Worm (Caenorhabditis elegans) whole organism, mixed stage, embryonic: ENCODE measurements around the gene npr-5.
A peak's percentile ranks its signal among the peaks of the same experiment; 100 is the strongest.

ENCODE experiments used
- M03D4.4 ChIP-seq: sonication (generic microtip); optimal IDR thresholded peaks from 2 replicates; lab custom pipeline; 2017; ENCODE audit warnings: mild to moderate bottlenecking, missing genetic modification characterization, missing compliant biosample characterization
- bed-3 ChIP-seq: fragments of 200-800 bp; sonication (Bioruptor generic); optimal IDR thresholded peaks from 3 replicates; lab custom pipeline; 2018; ENCODE audit warnings: mild to moderate bottlenecking, missing genetic modification characterization, moderate library complexity, missing compliant biosample characterization
- blmp-1 ChIP-seq: fragments of 150-350 bp; optimal IDR thresholded peaks from 2 replicates; lab custom pipeline; 2014; ENCODE audit warnings: missing biosample characterization, missing genetic modification characterization
- ceh-39 ChIP-seq: fragments of 150-350 bp; optimal IDR thresholded peaks from 2 replicates; lab custom pipeline; 2014; ENCODE audit warnings: missing biosample characterization, missing genetic modification characterization
- ceh-43 ChIP-seq: fragments of 200-800 bp; sonication (Bioruptor generic); optimal IDR thresholded peaks from 2 replicates; lab custom pipeline; 2018; ENCODE audit warnings: mild to moderate bottlenecking, missing genetic modification characterization, moderate library complexity, missing compliant biosample characterization
- ceh-83 ChIP-seq: fragments of 200-800 bp; sonication (Bioruptor generic); optimal IDR thresholded peaks from 2 replicates; lab custom pipeline; 2018; ENCODE audit warnings: mild to moderate bottlenecking, missing genetic modification characterization, missing compliant biosample characterization
- ces-1 ChIP-seq: fragments of 150-350 bp; optimal IDR thresholded peaks from 2 replicates; lab custom pipeline; 2014; ENCODE audit warnings: missing biosample characterization, missing genetic modification reagents, missing genetic modification characterization
- cnd-1 ChIP-seq: fragments of 200-800 bp; sonication (Bioruptor generic); optimal IDR thresholded peaks from 2 replicates; lab custom pipeline; 2018; ENCODE audit warnings: mild to moderate bottlenecking, missing genetic modification characterization, missing compliant biosample characterization
- drap-1 ChIP-seq: fragments of 200-800 bp; sonication (Bioruptor generic); optimal IDR thresholded peaks from 3 replicates; lab custom pipeline; 2018; ENCODE audit warnings: mild to moderate bottlenecking, missing genetic modification characterization, missing compliant biosample characterization
- elt-1 ChIP-seq: sonication (generic microtip); optimal IDR thresholded peaks from 2 replicates; lab custom pipeline; 2017; ENCODE audit warnings: missing genetic modification characterization, mild to moderate bottlenecking, missing compliant biosample characterization, antibody characterized with exemption, moderate library complexity, borderline replicate concordance; ENCODE audit not compliant: insufficient read depth
- elt-3 ChIP-seq: fragments of 150-350 bp; optimal IDR thresholded peaks from 2 replicates; lab custom pipeline; 2014; ENCODE audit warnings: missing biosample characterization, missing genetic modification characterization
- flh-1 ChIP-seq: fragments of 200-800 bp; sonication (Bioruptor generic); optimal IDR thresholded peaks from 2 replicates; lab custom pipeline; 2018; ENCODE audit warnings: mild to moderate bottlenecking, missing genetic modification characterization, moderate library complexity, missing compliant biosample characterization
- ham-2 ChIP-seq: fragments of 200-800 bp; sonication (Bioruptor generic); optimal IDR thresholded peaks from 2 replicates; lab custom pipeline; 2018; ENCODE audit warnings: mild to moderate bottlenecking, missing genetic modification characterization, missing compliant biosample characterization
- hlh-1 ChIP-seq: fragments of 150-350 bp; optimal IDR thresholded peaks from 2 replicates; lab custom pipeline; 2014; ENCODE audit warnings: missing biosample characterization, missing genetic modification reagents, missing genetic modification characterization
- lin-13 ChIP-seq: fragments of 150-350 bp; optimal IDR thresholded peaks from 2 replicates; lab custom pipeline; 2014; ENCODE audit warnings: missing biosample characterization, missing genetic modification characterization
- lin-32 ChIP-seq: fragments of 200-800 bp; sonication (Bioruptor generic); optimal IDR thresholded peaks from 2 replicates; lab custom pipeline; 2018; ENCODE audit warnings: mild to moderate bottlenecking, missing genetic modification characterization, missing compliant biosample characterization
- lsy-2 ChIP-seq: fragments of 150-350 bp; optimal IDR thresholded peaks from 2 replicates; lab custom pipeline; 2014; ENCODE audit warnings: missing biosample characterization, missing genetic modification characterization
- mab-5 ChIP-seq: fragments of 150-350 bp; optimal IDR thresholded peaks from 2 replicates; lab custom pipeline; 2014; ENCODE audit warnings: missing biosample characterization, missing genetic modification characterization
- mls-2 ChIP-seq: sonication (generic microtip); optimal IDR thresholded peaks from 2 replicates; lab custom pipeline; 2016; ENCODE audit warnings: mild to moderate bottlenecking, missing genetic modification characterization, moderate library complexity, missing compliant biosample characterization
- nhr-12 ChIP-seq: fragments of 150-350 bp; optimal IDR thresholded peaks from 2 replicates; lab custom pipeline; 2014; ENCODE audit warnings: missing biosample characterization, missing genetic modification characterization
- nhr-2 ChIP-seq: fragments of 150-350 bp; optimal IDR thresholded peaks from 2 replicates; lab custom pipeline; 2014; ENCODE audit warnings: missing biosample characterization, missing genetic modification characterization
- nhr-237 ChIP-seq: fragments of 150-350 bp; optimal IDR thresholded peaks from 2 replicates; lab custom pipeline; 2014; ENCODE audit warnings: missing biosample characterization, missing genetic modification characterization
- nhr-28 ChIP-seq: fragments of 150-350 bp; optimal IDR thresholded peaks from 2 replicates; lab custom pipeline; 2014; ENCODE audit warnings: missing biosample characterization, missing genetic modification characterization
- nhr-76 ChIP-seq: sonication (generic microtip); optimal IDR thresholded peaks from 2 replicates; lab custom pipeline; 2017; ENCODE audit warnings: missing biosample characterization, missing genetic modification characterization
- pha-4 ChIP-seq: fragments of 150-350 bp; optimal IDR thresholded peaks from 2 replicates; lab custom pipeline; 2018; ENCODE audit warnings: missing biosample characterization, missing genetic modification reagents, missing genetic modification characterization
- sem-2 ChIP-seq: fragments of 200-800 bp; sonication (Bioruptor generic); optimal IDR thresholded peaks from 2 replicates; lab custom pipeline; 2018; ENCODE audit warnings: mild to moderate bottlenecking, missing genetic modification characterization, missing compliant biosample characterization
- snpc-4 ChIP-seq: fragments of 150-350 bp; optimal IDR thresholded peaks from 2 replicates; lab custom pipeline; 2014; ENCODE audit warnings: missing biosample characterization, missing genetic modification characterization
- sptf-1 ChIP-seq: sonication (generic microtip); optimal IDR thresholded peaks from 2 replicates; lab custom pipeline; 2017; ENCODE audit warnings: mild to moderate bottlenecking, missing genetic modification characterization, moderate library complexity, missing compliant biosample characterization
- tbx-8 ChIP-seq: fragments of 200-800 bp; sonication (Bioruptor generic); optimal IDR thresholded peaks from 2 replicates; lab custom pipeline; 2018; ENCODE audit warnings: mild to moderate bottlenecking, missing genetic modification characterization, moderate library complexity, missing compliant biosample characterization
- unc-120 ChIP-seq: sonication (generic microtip); optimal IDR thresholded peaks from 2 replicates; lab custom pipeline; 2017; ENCODE audit warnings: missing genetic modification characterization, missing compliant biosample characterization; ENCODE audit not compliant: poor library complexity, severe bottlenecking
- unc-39 ChIP-seq: fragments of 150-350 bp; optimal IDR thresholded peaks from 2 replicates; lab custom pipeline; 2014; ENCODE audit warnings: missing biosample characterization, missing genetic modification characterization
- unc-62 ChIP-seq: fragments of 150-350 bp; optimal IDR thresholded peaks from 2 replicates; lab custom pipeline; 2014; ENCODE audit warnings: missing biosample characterization, missing genetic modification reagents, missing genetic modification characterization
- zip-8 ChIP-seq: fragments of 150-350 bp; optimal IDR thresholded peaks from 2 replicates; lab custom pipeline; 2014; ENCODE audit warnings: missing biosample characterization, missing genetic modification characterization
- ztf-11 ChIP-seq: fragments of 150-350 bp; optimal IDR thresholded peaks from 2 replicates; lab custom pipeline; 2014; ENCODE audit warnings: missing biosample characterization, missing genetic modification characterization

npr-5 gene

ce11 chrV:281616-282015 lies at the start of gene npr-5:
TSS of gene npr-5 (minus strand) at chrV:281716.
- no peak for TF ChIP-seq nhr-2 (tag; lab: Kevin White, UChicago)
- no peak for TF ChIP-seq ham-2 (GFP tag; lab: Kevin White, UChicago)
- TF ChIP-seq nhr-237 (tag; lab: Kevin White, UChicago): no peak
- TF ChIP-seq snpc-4 (tag; lab: Kevin White, UChicago): no peak
- TF ChIP-seq elt-3 (tag; lab: Kevin White, UChicago): no peak
- no peak for TF ChIP-seq unc-62 (GFP tag; lab: Kevin White, UChicago)
- TF ChIP-seq hlh-1 (tag; lab: Kevin White, UChicago): no peak
- TF ChIP-seq tbx-8 (GFP tag; lab: Kevin White, UChicago): no peak
- TF ChIP-seq mls-2: no peak
- TF ChIP-seq zip-8 (tag; lab: Kevin White, UChicago): no peak
- no peak for TF ChIP-seq unc-39
- no peak for TF ChIP-seq nhr-28 (tag; lab: Kevin White, UChicago)
- no peak for TF ChIP-seq bed-3 (GFP tag; lab: Kevin White, UChicago)
- TF ChIP-seq lsy-2 (tag; lab: Kevin White, UChicago): no peak
- TF ChIP-seq nhr-76 (tag; lab: Kevin White, UChicago): no peak
- TF ChIP-seq M03D4.4 (tag; lab: Kevin White, UChicago): no peak
- no peak for TF ChIP-seq ceh-83 (GFP tag; lab: Kevin White, UChicago)
- TF ChIP-seq unc-120: no peak
- no peak for TF ChIP-seq nhr-12 (tag; lab: Kevin White, UChicago)
- no peak for TF ChIP-seq pha-4

ce11 chrV:331245-331644 lies 49.7 kb upstream of the npr-5 start:
- no peak for TF ChIP-seq ceh-83 (GFP tag; lab: Kevin White, UChicago)
- TF ChIP-seq nhr-237 (tag; lab: Kevin White, UChicago): no peak
- no peak for TF ChIP-seq M03D4.4 (tag; lab: Kevin White, UChicago)
- TF ChIP-seq mls-2: no peak
- TF ChIP-seq sptf-1 (tag; lab: Kevin White, UChicago): no peak
- TF ChIP-seq, all 35 proteins: peak for 0

- TF ChIP-seq snpc-4 (tag; lab: Kevin White, UChicago): no peak
- TF ChIP-seq zip-8 (tag; lab: Kevin White, UChicago): no peak
- TF ChIP-seq hlh-1 (tag; lab: Kevin White, UChicago): no peak
Observed at ce11 chrV:330625-331024, 49.1 kb upstream of the npr-5 start, which contains the start of gene abt-4. TSS of gene abt-4 (minus strand) at chrV:330725.

ce11 chrV:320009-320408 lies 38.5 kb upstream of the npr-5 start:
- TF ChIP-seq nhr-2 (tag; lab: Kevin White, UChicago): no peak
- TF ChIP-seq tbx-8 (GFP tag; lab: Kevin White, UChicago): no peak
- no peak for TF ChIP-seq flh-1
- no peak for TF ChIP-seq ceh-43 (GFP tag; lab: Kevin White, UChicago)
- no peak for TF ChIP-seq ham-2 (GFP tag; lab: Kevin White, UChicago)
- no peak for TF ChIP-seq ceh-83 (GFP tag; lab: Kevin White, UChicago)
- TF ChIP-seq nhr-76 (tag; lab: Kevin White, UChicago): no peak
- no peak for TF ChIP-seq cnd-1
- no peak for TF ChIP-seq lin-13 (tag; lab: Kevin White, UChicago)
- TF ChIP-seq ces-1 (GFP tag; lab: Kevin White, UChicago): no peak
- no peak for TF ChIP-seq bed-3 (GFP tag; lab: Kevin White, UChicago)
- no peak for TF ChIP-seq zip-8 (tag; lab: Kevin White, UChicago)

ce11 chrV:312421-312820 lies 30.9 kb upstream of the npr-5 start, which contains the start of gene nhr-15:
TSS of gene nhr-15 (plus strand) at chrV:312721.
- TF ChIP-seq nhr-28 (tag; lab: Kevin White, UChicago) (no peak), sem-2 (GFP tag; lab: Kevin White, UChicago) (no peak), zip-8 (tag; lab: Kevin White, UChicago) (peak; percentile 77), flh-1 (no peak)

ce11 chrV:311485-312090 lies 30.1 kb upstream of the npr-5 start, which contains the start of gene phf-10:
TSS of gene phf-10 (minus strand) at chrV:311565.
- no peak for TF ChIP-seq hlh-1 (tag; lab: Kevin White, UChicago)
- no peak for TF ChIP-seq nhr-237 (tag; lab: Kevin White, UChicago)
- TF ChIP-seq nhr-2 (tag; lab: Kevin White, UChicago): no peak
- peak; percentile 33 for TF ChIP-seq M03D4.4 (tag; lab: Kevin White, UChicago)
- TF ChIP-seq ceh-83 (GFP tag; lab: Kevin White, UChicago): no peak
- no peak for TF ChIP-seq lin-13 (tag; lab: Kevin White, UChicago)
- TF ChIP-seq unc-120: no peak
- TF ChIP-seq ztf-11: no peak
- no peak for TF ChIP-seq blmp-1 (tag; lab: Kevin White, UChicago)
- peak; percentile 60 for TF ChIP-seq sptf-1 (tag; lab: Kevin White, UChicago)
- TF ChIP-seq elt-3 (tag; lab: Kevin White, UChicago): no peak
- peak; percentile 73 for TF ChIP-seq ceh-43 (GFP tag; lab: Kevin White, UChicago)
- no peak for TF ChIP-seq lin-32 (GFP tag; lab: Kevin White, UChicago)
- no peak for TF ChIP-seq nhr-76 (tag; lab: Kevin White, UChicago)
- no peak for TF ChIP-seq mab-5 (tag; lab: Kevin White, UChicago)
- no peak for TF ChIP-seq nhr-28 (tag; lab: Kevin White, UChicago)
- TF ChIP-seq drap-1 (GFP tag; lab: Kevin White, UChicago): no peak
- TF ChIP-seq lsy-2 (tag; lab: Kevin White, UChicago): no peak
- TF ChIP-seq flh-1: no peak
- TF ChIP-seq bed-3 (GFP tag; lab: Kevin White, UChicago): no peak
- no peak for TF ChIP-seq ham-2 (GFP tag; lab: Kevin White, UChicago)
- no peak for TF ChIP-seq zip-8 (tag; lab: Kevin White, UChicago)
- no peak for TF ChIP-seq ceh-39 (tag; lab: Kevin White, UChicago)
- TF ChIP-seq elt-1 (tag; lab: Kevin White, UChicago): no peak
- TF ChIP-seq tbx-8 (GFP tag; lab: Kevin White, UChicago): no peak
- no peak for TF ChIP-seq cnd-1
- no peak for TF ChIP-seq unc-62 (GFP tag; lab: Kevin White, UChicago)
- TF ChIP-seq snpc-4 (tag; lab: Kevin White, UChicago): no peak
- TF ChIP-seq unc-39: no peak
